Fruit fly (Drosophila melanogaster): ENCODE data around the gene CG13403.

CG13403 gene

DNA sequence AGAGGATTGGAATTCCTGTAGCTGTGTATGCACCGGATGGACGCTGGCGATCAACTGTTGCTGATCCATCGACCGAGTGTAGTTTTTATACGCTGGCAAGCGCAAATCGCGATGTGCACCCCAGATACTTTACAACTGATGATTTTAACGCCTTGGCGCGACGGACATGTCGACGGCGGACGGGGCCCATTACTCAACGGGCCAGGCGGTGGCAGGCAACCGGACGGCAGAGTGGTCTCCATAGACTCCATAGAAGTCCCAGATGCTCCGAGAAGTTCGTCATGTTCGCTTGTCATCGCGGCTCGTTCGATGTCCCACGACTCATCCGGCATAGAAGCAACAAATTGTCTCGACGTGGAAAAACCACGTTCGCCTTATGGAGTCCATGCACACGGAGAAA is at the start of gene CG13403:
Gene CG13403 (minus strand): TSS at position 101 of the 400 bp plus-strand sequence.
- TF ChIP-seq CG17801 (GFP tag; optimal IDR thresholded peaks at IDR 0.05; ENCODE audit: partially characterized antibody), result no peak

DNA sequence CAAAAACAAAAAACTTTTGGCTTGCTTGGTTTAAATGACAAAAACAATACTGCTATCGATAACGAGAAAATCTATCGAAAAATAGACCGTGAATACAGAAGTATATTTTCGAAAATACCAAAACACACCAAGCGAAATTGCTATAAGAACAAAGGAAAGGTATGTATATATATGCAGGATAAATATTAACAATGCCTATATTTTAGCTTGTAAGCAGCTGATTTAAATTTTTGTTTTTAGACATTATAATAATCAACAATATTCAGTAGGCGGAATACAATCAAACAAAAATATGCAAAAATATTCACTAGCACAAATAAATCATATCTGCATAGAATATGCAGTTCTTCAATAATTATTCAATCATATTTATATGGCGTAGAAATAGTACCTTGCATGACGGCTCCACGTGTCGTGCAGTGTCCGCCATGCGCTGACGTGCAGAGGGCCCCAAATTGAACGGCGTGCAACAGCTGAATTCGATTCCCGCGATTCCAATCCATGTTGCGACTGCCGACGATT is 46.1 kb upstream of the CG13403 start, which contains the start of the genes Fbxl4 and Dus2:
Gene Fbxl4 (minus strand): TSS at position 51 of the 522 bp plus-strand sequence.
Gene Dus2 (plus strand): TSS at position 116 of the 522 bp plus-strand sequence.
- peak; percentile 92 for TF ChIP-seq CG17801 (GFP tag; optimal IDR thresholded peaks at IDR 0.05; ENCODE audit: partially characterized antibody)

DNA sequence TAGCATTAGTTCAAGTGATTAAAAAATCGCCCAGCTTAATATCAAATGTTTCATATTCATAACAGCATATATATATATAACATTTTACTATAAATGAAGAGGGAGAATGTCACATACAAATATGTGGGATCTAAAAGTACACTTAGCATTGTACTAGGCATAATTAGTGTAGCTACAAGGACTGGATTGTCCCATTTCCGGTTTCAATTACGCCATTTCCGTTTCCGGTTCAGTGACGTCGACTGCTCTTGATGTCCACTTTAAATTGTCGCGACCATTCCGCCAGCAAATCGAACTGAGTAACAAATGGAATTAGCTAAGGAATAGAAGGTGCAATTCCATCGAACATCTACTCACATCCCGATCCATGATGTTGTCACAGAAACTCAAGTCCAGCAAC is 42.6 kb upstream of the CG13403 start:
- no peak for TF ChIP-seq CG17801 (GFP tag; optimal IDR thresholded peaks at IDR 0.05; ENCODE audit: partially characterized antibody)

dm6 chrX:14233843-14234337 is 42.1 kb upstream of the CG13403 start, which contains the start of gene CG42271:
Gene CG42271, minus strand, starts transcription at chrX:14234066.
- TF ChIP-seq CG17801 (GFP tag; optimal IDR thresholded peaks at IDR 0.05; ENCODE audit: partially characterized antibody), result peak; percentile 59

dm6 chrX:14227043-14227442 is 35.2 kb upstream of the CG13403 start:
- TF ChIP-seq CG17801 (GFP tag; optimal IDR thresholded peaks at IDR 0.05; ENCODE audit: partially characterized antibody), result no peak

- no peak for TF ChIP-seq CG17801 (GFP tag; optimal IDR thresholded peaks at IDR 0.05; ENCODE audit: partially characterized antibody)
Measured at dm6 chrX:14226093-14226492, 34.3 kb upstream of the CG13403 start, which contains the start of gene mRpL38. Gene mRpL38, plus strand, starts transcription at chrX:14226289.

DNA sequence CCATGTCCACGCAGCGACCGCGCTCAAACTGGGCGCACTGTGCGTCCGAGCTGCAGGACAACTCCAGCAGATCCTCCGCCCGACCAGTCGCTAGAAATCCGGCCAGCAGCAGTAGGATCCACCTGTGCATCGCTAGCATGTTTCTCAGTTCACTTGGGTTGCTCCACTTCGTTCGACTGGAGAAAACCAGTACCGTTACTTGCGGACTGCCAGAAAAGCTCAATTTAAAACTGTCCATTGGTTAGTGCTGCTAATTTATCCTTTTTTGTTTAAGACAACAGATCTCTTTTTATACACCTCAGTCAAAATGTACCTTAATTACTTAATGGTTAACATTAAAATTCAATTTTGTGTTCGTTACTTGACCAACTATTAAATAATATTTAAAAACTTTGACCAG is 33.8 kb upstream of the CG13403 start, which contains the start of gene CG11674:
Gene CG11674 (minus strand): TSS at position 215 of the 400 bp plus-strand sequence.
- no peak for TF ChIP-seq CG17801 (GFP tag; optimal IDR thresholded peaks at IDR 0.05; ENCODE audit: partially characterized antibody)

DNA sequence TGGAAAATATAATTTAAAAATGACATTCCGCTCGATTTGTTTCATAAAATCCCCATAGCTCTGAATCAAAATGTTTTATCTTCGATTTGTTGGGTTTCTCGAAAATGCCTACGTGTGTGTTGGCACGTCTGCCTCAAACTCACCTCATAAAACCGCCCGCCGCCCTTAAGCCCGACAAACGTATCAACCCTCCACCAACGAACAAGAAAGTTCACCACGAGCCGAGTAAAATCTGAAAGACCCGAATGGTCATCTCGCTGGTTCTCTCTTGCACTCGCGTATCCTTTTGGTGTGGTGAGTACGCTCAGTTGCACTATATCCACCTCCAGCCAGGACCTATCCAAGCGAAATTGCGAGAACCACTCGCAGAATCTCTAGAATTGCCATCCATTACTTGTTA is 30.2 kb upstream of the CG13403 start:
- no peak for TF ChIP-seq CG17801 (GFP tag; optimal IDR thresholded peaks at IDR 0.05; ENCODE audit: partially characterized antibody)

DNA sequence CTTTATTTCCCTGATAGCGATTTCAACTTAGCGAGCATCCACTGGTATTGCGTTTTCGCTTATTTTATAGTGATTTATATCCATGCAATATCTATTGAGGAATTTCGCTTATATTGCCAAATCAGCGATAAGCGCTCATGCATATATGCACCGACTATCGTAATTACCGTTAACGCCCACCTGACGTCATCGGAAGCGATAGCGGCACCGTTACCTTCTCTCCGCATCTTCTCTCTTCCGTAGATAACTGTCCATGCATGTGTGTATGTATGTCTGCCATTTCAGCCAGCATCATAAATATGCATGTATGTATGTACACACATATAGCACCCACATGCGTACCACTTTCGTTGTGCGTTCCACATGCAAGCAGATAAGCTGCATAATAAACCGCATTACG is 29.4 kb upstream of the CG13403 start:
- TF ChIP-seq CG17801 (GFP tag; optimal IDR thresholded peaks at IDR 0.05; ENCODE audit: partially characterized antibody), result no peak

DNA sequence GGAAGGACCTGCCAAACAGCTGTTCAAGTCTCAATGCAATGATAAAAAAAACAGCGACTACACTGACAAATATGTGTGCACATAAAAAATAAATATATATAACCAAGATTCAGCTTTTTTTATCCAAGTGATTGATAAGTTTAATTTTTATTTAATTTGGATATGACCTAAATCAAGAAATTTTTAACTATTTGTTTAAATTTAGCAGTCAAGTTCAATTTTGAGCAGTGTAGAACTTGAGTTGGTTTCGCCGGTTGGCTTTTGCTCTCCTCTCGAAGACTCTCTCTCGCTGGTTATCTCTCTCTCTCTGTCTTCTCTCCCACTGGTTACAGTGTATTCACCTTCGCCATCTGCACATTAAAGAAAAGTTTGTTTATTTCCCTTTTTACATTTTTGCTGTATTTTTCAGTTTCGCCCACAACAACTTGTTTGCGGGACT is 26.2 kb upstream of the CG13403 start:
- peak; percentile 91 for TF ChIP-seq CG17801 (GFP tag; optimal IDR thresholded peaks at IDR 0.05; ENCODE audit: partially characterized antibody)

- TF ChIP-seq CG17801 (GFP tag; optimal IDR thresholded peaks at IDR 0.05; ENCODE audit: partially characterized antibody), result no peak
Measured at dm6 chrX:14216844-14217243, 25.0 kb upstream of the CG13403 start.

- no peak for TF ChIP-seq CG17801 (GFP tag; optimal IDR thresholded peaks at IDR 0.05; ENCODE audit: partially characterized antibody)
Measured at dm6 chrX:14215834-14216233, 24.0 kb upstream of the CG13403 start.

DNA sequence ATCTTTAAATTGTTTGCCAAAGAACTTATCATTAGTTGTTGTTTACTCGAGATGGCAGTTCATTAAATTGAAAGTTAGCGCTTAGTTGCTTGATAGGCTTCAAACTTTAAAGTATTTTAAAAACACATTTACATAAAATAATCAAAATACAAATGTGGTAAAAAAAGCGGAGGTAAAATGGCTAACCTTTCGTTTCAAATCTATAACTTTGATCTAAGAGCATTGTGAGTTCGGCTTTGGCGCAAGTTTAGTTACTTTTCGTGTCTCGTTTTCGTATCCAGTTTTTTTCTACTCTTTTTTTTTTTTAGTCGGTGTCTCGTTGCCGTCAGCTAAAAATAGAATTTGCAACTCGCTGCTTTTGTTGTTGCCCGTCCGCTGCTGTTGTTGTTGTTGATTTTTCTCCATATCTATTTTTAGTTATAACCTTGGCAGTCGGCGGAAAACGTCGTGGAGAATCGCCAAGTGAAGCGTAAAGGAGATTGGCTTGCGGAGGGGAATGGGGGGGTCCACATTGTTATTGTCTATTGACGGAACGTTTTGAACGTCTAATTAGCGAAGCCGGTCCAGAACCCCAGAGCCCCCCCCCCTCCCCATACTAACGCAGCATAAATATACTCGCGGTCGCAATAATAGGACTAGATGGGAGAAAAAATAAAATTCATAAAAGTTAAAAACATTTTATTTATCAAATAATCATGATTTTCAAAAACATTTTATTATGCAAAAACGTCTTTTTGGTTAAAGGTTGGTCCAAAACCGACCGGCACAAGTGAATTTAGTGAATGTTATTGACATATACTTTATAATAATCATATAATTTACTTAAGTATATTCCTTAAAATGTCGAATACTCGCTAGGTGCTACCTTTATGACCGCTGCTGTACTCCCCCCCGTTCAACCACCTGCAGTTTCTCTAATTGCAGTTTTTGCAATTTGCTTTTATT is 23.0 kb upstream of the CG13403 start:
- TF ChIP-seq CG17801 (GFP tag; optimal IDR thresholded peaks at IDR 0.05; ENCODE audit: partially characterized antibody), result peak; percentile 79

DNA sequence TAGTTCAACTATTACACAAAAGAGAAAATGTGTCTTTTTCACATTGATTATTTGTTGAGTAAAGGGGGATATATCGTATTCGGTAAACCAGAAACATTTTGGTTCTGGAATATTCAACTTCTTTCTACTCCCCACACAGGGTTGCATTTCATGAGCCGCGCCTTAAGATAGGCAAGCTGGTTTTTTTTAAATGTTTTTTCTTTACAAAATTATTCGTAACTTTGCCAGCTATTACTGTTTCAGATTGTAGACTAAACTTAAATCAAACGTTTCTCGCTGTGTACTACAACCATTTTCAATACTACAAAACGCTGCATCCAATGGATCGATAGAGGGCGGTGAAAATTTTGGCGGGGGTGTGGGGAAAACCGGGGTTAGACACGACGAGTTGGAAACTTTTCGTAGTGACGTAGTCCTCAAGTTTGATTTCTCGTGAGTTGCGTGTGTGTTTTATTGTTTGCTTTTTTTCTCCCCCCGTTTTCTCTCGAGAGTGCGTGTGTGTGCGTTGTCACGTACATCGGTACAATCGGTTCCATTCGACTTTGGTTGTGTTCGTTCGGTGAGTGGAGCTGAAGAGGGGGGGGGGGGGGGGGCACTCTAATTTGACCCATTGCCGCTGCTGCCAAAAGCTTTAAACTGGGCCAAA is 21.8 kb upstream of the CG13403 start:
- no peak for TF ChIP-seq CG17801 (GFP tag; optimal IDR thresholded peaks at IDR 0.05; ENCODE audit: partially characterized antibody)

DNA sequence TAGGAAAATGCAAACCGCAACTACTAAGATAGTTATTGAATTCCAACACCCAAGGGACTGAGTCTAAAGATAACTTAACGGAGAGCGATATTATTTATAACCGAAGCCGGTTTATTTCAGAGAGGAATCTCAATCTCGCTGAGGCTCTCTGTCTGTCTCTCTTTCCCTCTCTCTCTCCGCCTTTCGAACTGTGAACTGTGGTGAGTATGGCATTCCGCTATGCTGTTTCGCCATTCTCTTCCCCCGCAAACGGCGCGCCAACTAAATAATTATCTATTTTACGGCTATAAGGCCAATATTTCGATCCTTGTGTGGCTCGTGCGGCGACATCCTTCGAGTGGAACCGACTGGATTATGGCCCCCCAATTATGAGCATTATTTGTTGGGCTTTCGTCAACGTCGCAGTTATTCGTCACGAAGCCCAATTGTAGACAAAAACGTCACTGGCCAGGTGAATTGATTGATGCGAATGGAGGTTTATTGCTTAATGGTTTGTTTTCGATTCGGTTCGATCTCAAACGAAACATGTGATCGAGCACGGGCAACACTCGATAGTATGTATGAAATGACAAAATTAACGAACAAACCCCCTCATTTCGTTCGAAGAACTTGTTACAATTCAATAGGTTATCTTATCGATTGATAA is 20.5 kb upstream of the CG13403 start:
- TF ChIP-seq CG17801 (GFP tag; optimal IDR thresholded peaks at IDR 0.05; ENCODE audit: partially characterized antibody), result no peak
